Fruit fly (Drosophila melanogaster): ENCODE results near the gene CG31431.
A peak's percentile ranks its signal among the peaks of the same experiment; 100 is the strongest.

Gene CG31431

dm6 chr3R:21838505-21838956 is 31.9 kb upstream of the CG31431 start:
- TF ChIP-seq Mio (GFP tag; optimal IDR thresholded peaks at IDR 0.05) (no peak), Hr83 (GFP tag; optimal IDR thresholded peaks at IDR 0.05; ENCODE audit: poor library complexity, severe bottlenecking) (no peak), br (GFP tag; optimal IDR thresholded peaks at IDR 0.05) (peak; percentile 82), tai (GFP tag; optimal IDR thresholded peaks at IDR 0.05) (peak; percentile 78), dl (GFP tag; optimal IDR thresholded peaks at IDR 0.05; ENCODE audit: insufficient read depth in 1 of 2, partially characterized antibody in 2 of 2) (no peak), fru (GFP tag; optimal IDR thresholded peaks at IDR 0.05) (peak; percentile 90), CG9705 (GFP tag; optimal IDR thresholded peaks at IDR 0.05) (peak; percentile 58), HLH106 (tag; optimal IDR thresholded peaks at IDR 0.05) (peak; percentile 79), dmrt93B (GFP tag; optimal IDR thresholded peaks at IDR 0.05) (peak; percentile 66), Vsx2 (GFP tag; optimal IDR thresholded peaks at IDR 0.05; ENCODE audit: partially characterized antibody) (no peak), Hr78 (GFP tag; optimal IDR thresholded peaks at IDR 0.05) (no peak), ey (GFP tag; optimal IDR thresholded peaks at IDR 0.05) (peak; percentile 88), jim (GFP tag; optimal IDR thresholded peaks at IDR 0.05) (no peak), N (GFP tag; optimal IDR thresholded peaks at IDR 0.05) (no peak), sv (GFP tag; optimal IDR thresholded peaks at IDR 0.05) (no peak), CG32264 (GFP tag; optimal IDR thresholded peaks at IDR 0.05) (peak; percentile 29), Dif (GFP tag; optimal IDR thresholded peaks at IDR 0.05; ENCODE audit: partially characterized antibody) (no peak), OdsH (GFP tag; optimal IDR thresholded peaks at IDR 0.05) (peak; percentile 80), pan (optimal IDR thresholded peaks at IDR 0.05) (no peak), Jra (GFP tag; optimal IDR thresholded peaks at IDR 0.05) (peak; percentile 73), Sp1 (GFP tag; optimal IDR thresholded peaks at IDR 0.05) (peak; percentile 89), psq (GFP tag; optimal IDR thresholded peaks at IDR 0.05) (peak; percentile 73), rgr (GFP tag; optimal IDR thresholded peaks at IDR 0.05) (peak; percentile 83), h (GFP tag; optimal IDR thresholded peaks at IDR 0.05) (peak; percentile 85), GATAd (GFP tag; optimal IDR thresholded peaks at IDR 0.05) (no peak), lola (GFP tag; optimal IDR thresholded peaks at IDR 0.05) (no peak), usp (GFP tag; optimal IDR thresholded peaks at IDR 0.05) (no peak), Hnf4 (GFP tag; optimal IDR thresholded peaks at IDR 0.05) (peak; percentile 71), Rel (GFP tag; optimal IDR thresholded peaks at IDR 0.05) (peak; percentile 26), Rel (tag; optimal IDR thresholded peaks at IDR 0.05) (no peak), CrebA (GFP tag; optimal IDR thresholded peaks at IDR 0.05; ENCODE audit: borderline replicate concordance) (no peak), sage (GFP tag; optimal IDR thresholded peaks at IDR 0.05) (peak; percentile 23), Abd-B (GFP tag; optimal IDR thresholded peaks at IDR 0.05) (no peak), woc (GFP tag; optimal IDR thresholded peaks at IDR 0.05) (peak; percentile 84), foxo (GFP tag; optimal IDR thresholded peaks at IDR 0.05) (peak; percentile 48 to 88), dsf (GFP tag; optimal IDR thresholded peaks at IDR 0.05; ENCODE audit: borderline replicate concordance) (peak; percentile 20), Dfd (GFP tag; optimal IDR thresholded peaks at IDR 0.05) (no peak), Myc (optimal IDR thresholded peaks at IDR 0.05) (no peak), brk (GFP tag; optimal IDR thresholded peaks at IDR 0.05) (no peak)

dm6 chr3R:21839636-21840035 is 30.8 kb upstream of the CG31431 start:
- TF ChIP-seq OdsH (GFP tag; optimal IDR thresholded peaks at IDR 0.05) (peak; percentile 19), HLH106 (tag; optimal IDR thresholded peaks at IDR 0.05) (peak; percentile 64), psq (GFP tag; optimal IDR thresholded peaks at IDR 0.05) (peak; percentile 4), Hr83 (GFP tag; optimal IDR thresholded peaks at IDR 0.05; ENCODE audit: poor library complexity, severe bottlenecking) (no peak), usp (GFP tag; optimal IDR thresholded peaks at IDR 0.05) (no peak), rgr (GFP tag; optimal IDR thresholded peaks at IDR 0.05) (peak; percentile 32), Hnf4 (GFP tag; optimal IDR thresholded peaks at IDR 0.05) (peak; percentile 27), h (GFP tag; optimal IDR thresholded peaks at IDR 0.05) (no peak), Jra (GFP tag; optimal IDR thresholded peaks at IDR 0.05) (no peak), Sp1 (GFP tag; optimal IDR thresholded peaks at IDR 0.05) (peak; percentile 70), lola (GFP tag; optimal IDR thresholded peaks at IDR 0.05) (no peak), foxo (GFP tag; optimal IDR thresholded peaks at IDR 0.05) (peak in 1 of 2 experiments; percentile 42)
